Fruit fly (Drosophila melanogaster) S2 (cell line): ENCODE measurements around the gene CG4101.

Experiments used
- CG8478 ChIP-seq: fragments of >200 bp; optimal IDR thresholded peaks from 2 replicates; lab custom pipeline; 2018
- CTCF ChIP-seq, 2 experiments: fragments of >200 bp; optimal IDR thresholded peaks; 2 replicates each; lab custom pipeline; 2018

DNA sequence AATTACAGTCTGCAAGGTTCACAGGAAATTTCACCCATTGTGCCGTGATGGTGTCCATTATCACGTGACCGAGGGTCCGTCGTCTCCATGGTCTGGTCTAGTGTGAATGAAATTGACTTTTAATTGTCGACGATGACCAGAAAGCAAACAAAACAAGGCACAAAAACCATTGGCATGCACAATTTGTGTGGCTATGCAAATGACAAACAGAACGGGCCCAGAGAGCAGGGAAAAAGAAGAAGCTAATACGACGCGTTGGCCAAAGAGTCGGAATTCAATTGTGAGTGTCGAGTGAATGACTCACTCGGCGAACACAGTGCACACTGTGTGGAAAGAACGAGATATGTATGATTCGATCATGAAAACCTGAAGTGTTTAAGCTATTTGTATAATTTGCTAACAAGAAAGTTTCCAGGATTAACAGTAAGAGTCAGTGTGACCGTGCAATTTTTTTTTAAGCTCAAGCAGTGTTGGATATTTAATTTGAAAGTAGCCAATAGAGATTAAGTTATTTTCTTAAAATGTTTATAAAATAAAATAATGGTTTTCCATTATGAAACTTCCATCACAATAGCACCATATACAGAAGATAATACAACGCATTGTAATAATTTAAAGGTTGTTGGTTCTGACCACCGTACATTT is 23.4 kb downstream of the CG4101 start:
- TF ChIP-seq CTCF (optimal IDR thresholded peaks at IDR 0.05; lab: Kevin White, UChicago) = no peak
- TF ChIP-seq CG8478 (lab: Kevin White, UChicago) = no peak
